Fruit fly (Drosophila melanogaster) S2 (cell line): ENCODE measurements around the gene CG14655.

Experiments used
- CG8478 ChIP-seq: fragments of >200 bp; optimal IDR thresholded peaks from 2 replicates; lab custom pipeline; 2018
- CTCF ChIP-seq, 2 experiments: fragments of >200 bp; optimal IDR thresholded peaks; 2 replicates each; lab custom pipeline; 2018

CG14655 gene

dm6 chr3R:4798025-4798424 is 17.9 kb upstream of the CG14655 start:
- no peak for TF ChIP-seq CG8478
- TF ChIP-seq CTCF (optimal IDR thresholded peaks at IDR 0.05; lab: Kevin White, UChicago): no peak

DNA sequence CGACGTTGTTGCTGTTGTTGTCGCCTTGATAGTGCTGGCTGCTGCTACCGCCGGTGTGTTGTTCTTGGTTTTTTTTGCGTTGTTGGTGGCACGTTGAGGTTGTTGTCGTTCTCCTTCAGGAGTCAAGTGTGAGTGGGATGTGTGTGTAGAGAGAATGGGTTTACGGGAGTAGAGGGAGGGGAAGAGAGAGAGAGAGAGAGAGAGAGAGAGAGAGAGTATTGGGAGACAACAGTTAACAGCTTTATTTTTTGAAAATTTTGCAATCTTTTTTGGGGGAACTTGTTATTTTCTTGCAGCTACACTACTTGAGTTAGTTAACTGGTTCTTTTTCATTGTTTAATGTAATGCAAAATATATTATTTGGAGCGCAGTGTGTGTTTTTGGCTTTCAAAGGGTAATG is 17.5 kb upstream of the CG14655 start:
- TF ChIP-seq CG8478: no peak
- no peak for TF ChIP-seq CTCF (optimal IDR thresholded peaks at IDR 0.05; lab: Kevin White, UChicago)

dm6 chr3R:4784622-4785021 is 4.5 kb upstream of the CG14655 start, which contains the start of gene Ccdc39:
Gene Ccdc39 (minus strand): TSS chr3R:4784722.
- TF ChIP-seq CG8478 (no peak), CTCF (optimal IDR thresholded peaks at IDR 0.05; lab: Kevin White, UChicago) (no peak)

dm6 chr3R:4780721-4781120 is 619 bp upstream of the CG14655 start:
- TF ChIP-seq CTCF (optimal IDR thresholded peaks at IDR 0.05; lab: Kevin White, UChicago): no peak
- no peak for TF ChIP-seq CG8478

DNA sequence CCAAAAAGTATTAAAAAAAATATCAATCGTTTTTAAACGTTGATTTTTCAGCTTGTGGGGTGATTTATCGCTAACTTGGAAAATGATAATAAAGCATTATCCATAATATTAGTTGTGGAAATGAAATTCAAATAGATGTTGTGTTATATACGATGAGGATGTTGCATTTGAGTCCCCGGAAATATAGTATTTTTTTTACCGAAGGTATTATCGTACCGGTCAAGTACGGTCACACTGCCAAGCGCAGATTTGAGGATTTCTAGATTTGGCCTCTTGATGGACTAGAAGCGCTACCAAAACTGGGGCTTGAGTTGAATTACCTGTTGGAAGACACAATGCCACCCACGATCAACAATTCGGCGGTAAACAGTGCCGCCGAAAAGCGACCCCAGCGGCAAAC is 4.7 kb downstream of the CG14655 start:
- TF ChIP-seq CG8478 (no peak), CTCF (optimal IDR thresholded peaks at IDR 0.05; lab: Kevin White, UChicago) (no peak)

DNA sequence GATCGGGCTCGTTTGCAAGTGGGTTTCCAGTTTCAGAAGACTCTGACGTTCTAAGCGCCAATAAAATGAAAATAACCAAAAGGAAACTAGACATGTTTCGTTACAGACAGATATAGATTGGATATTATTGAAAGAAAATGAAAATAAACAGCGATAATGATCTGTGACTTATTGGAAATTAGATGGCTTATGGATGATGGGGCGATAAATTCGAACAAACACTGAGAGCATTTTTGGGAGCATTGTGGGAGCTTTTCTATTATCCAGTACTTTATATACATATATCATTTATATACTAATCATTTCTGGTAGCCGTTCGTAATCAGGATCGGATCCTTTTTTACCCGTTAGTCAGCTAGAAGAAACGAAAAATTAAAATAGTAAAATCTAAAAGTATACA is 5.1 kb downstream of the CG14655 start, which contains the start of gene CG44088:
CG44088 (minus strand) TSS at position 101 of the 400 bp plus-strand sequence.
- TF ChIP-seq CG8478 (no peak), CTCF (optimal IDR thresholded peaks at IDR 0.05; lab: Kevin White, UChicago) (no peak)

DNA sequence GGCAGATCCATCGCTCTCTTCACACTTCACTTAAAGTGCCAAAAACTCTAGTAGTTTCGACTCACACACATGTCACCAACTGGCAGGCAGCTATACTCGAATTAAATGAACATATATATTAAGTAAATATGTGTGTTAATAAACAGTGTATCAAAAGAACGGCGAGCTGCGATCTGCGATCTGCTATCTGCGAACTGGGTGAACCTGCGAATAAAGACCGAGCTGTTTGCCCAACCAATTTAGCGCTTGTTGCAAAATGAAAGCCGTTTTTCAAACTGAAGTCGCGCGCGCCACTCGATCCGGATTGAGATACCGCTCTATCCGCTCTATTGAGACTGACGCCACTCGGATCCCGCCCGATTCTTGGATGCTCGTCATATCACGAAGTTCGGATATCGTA is 7.0 kb downstream of the CG14655 start, which contains the start of gene CG44098:
CG44098 (minus strand) TSS at position 101 of the 400 bp plus-strand sequence.
- TF ChIP-seq CTCF (optimal IDR thresholded peaks at IDR 0.05; lab: Kevin White, UChicago) (no peak), CG8478 (no peak)

- no peak for TF ChIP-seq CG8478
- no peak for TF ChIP-seq CTCF (optimal IDR thresholded peaks at IDR 0.05; lab: Kevin White, UChicago)
Observed at dm6 chr3R:4771319-4771718, 8.8 kb downstream of the CG14655 start.

- TF ChIP-seq CTCF (optimal IDR thresholded peaks at IDR 0.05; lab: Kevin White, UChicago) (no peak), CG8478 (no peak)
Observed at dm6 chr3R:4768711-4769239, 11.3 kb downstream of the CG14655 start.

- TF ChIP-seq CTCF (optimal IDR thresholded peaks at IDR 0.05; lab: Kevin White, UChicago) (no peak), CG8478 (no peak)
Observed at dm6 chr3R:4761372-4761771, 18.7 kb downstream of the CG14655 start.

DNA sequence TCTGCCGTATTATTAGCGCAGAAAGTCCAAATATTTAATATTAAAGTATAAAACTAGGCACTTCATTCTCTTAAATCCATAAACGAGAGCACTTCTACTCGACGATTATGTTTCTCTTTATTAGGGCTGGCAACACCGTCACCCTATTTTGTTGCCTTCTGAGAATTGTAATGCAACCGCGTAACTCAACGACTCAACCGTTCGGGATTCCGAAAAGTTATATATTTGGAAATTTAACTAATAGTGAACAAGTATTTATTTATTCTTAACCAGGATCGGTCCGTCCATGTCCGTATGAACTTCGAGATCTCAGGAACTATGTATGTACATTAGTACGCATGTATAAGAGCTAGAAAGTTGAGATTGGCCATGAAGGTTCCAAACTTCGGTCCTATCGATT is 30.4 kb downstream of the CG14655 start, which contains the start of gene atms:
atms (plus strand) TSS at position 301 of the 400 bp plus-strand sequence.
- TF ChIP-seq CTCF (optimal IDR thresholded peaks at IDR 0.05; lab: Kevin White, UChicago) (no peak), CG8478 (no peak)

dm6 chr3R:4748888-4749717 is 31.0 kb downstream of the CG14655 start, which contains the start of gene tacc:
Gene tacc (minus strand): TSS chr3R:4749056.
- TF ChIP-seq CTCF (optimal IDR thresholded peaks at IDR 0.05; lab: Kevin White, UChicago) (no peak), CG8478 (no peak)

DNA sequence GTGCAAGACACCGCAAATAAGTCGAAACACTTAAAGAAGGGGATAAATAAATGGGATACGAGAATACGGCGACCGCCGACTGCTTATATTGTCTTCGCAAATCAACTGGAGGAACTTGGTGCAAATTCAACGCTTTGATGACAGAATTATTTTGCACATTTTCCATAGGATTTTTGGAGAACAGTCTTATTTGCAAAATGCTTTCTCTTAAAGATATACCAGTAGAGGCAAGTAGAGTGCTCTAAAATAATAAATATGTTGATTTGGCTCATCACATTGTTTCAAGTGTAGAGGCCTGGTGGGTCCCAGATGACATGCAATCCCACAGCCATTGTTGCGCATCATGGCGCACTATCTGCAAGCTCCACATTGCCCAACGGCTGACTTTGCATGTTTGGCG is 32.8 kb downstream of the CG14655 start:
- no peak for TF ChIP-seq CG8478
- TF ChIP-seq CTCF (optimal IDR thresholded peaks at IDR 0.05; lab: Kevin White, UChicago): no peak

dm6 chr3R:4746189-4746771 is 33.8 kb downstream of the CG14655 start:
- no peak for TF ChIP-seq CTCF (optimal IDR thresholded peaks at IDR 0.05; lab: Kevin White, UChicago)
- TF ChIP-seq CG8478: no peak

- TF ChIP-seq CG8478 (no peak), CTCF (optimal IDR thresholded peaks at IDR 0.05; lab: Kevin White, UChicago) (no peak)
Observed at dm6 chr3R:4745544-4745943, 34.6 kb downstream of the CG14655 start.
